Worm (Caenorhabditis elegans) whole organism, L1 larva: ENCODE results near the gene F54G2.1.
A peak's percentile ranks its signal among the peaks of the same experiment; 100 is the strongest.

Source experiments
- C16A3.4 ChIP-seq: fragments of 150-350 bp; optimal IDR thresholded peaks from 2 replicates; lab custom pipeline; 2014; ENCODE audit warnings: missing biosample characterization, missing genetic modification characterization
- aha-1 ChIP-seq: fragments of 150-350 bp; optimal IDR thresholded peaks from 2 replicates; lab custom pipeline; 2014; ENCODE audit warnings: missing biosample characterization, missing genetic modification characterization
- ama-1 ChIP-seq: fragments of 150-350 bp; optimal IDR thresholded peaks from 2 replicates; lab custom pipeline; 2014
- blmp-1 ChIP-seq: fragments of 150-350 bp; optimal IDR thresholded peaks from 2 replicates; lab custom pipeline; 2014; ENCODE audit warnings: missing biosample characterization, missing genetic modification characterization
- ceh-82 ChIP-seq, 3 experiments: fragments of 150-350 bp in 1 of 3; sonication (generic microtip) in 2 of 3; optimal IDR thresholded peaks; 2 replicates each; lab custom pipeline; 2014 to 2017; ENCODE audit warnings: missing biosample characterization in 3 of 3, missing genetic modification characterization in 3 of 3
- ceh-88 ChIP-seq: fragments of 200-800 bp; sonication (Bioruptor generic); IDR thresholded peaks from 2 replicates; pipeline ENCODE4 v1.3.6; 2022; ENCODE audit warnings: missing genetic modification characterization, missing compliant biosample characterization
- ceh-90 ChIP-seq: sonication (generic microtip); optimal IDR thresholded peaks from 2 replicates; lab custom pipeline; 2016; ENCODE audit warnings: missing genetic modification characterization, missing compliant biosample characterization
- dpl-1 ChIP-seq, 3 experiments: fragments of 150-350 bp in 2 of 3; sonication (generic microtip) in 1 of 3; optimal IDR thresholded peaks; 2 replicates each; lab custom pipeline; 2014 to 2017; ENCODE audit warnings: missing biosample characterization in 3 of 3, missing genetic modification characterization in 3 of 3, missing genetic modification reagents in 3 of 3
- dsc-1 ChIP-seq: sonication (generic microtip); optimal IDR thresholded peaks from 2 replicates; lab custom pipeline; 2016; ENCODE audit warnings: mild to moderate bottlenecking, missing genetic modification characterization, missing compliant biosample characterization
- egl-13 ChIP-seq: sonication (generic microtip); optimal IDR thresholded peaks from 2 replicates; lab custom pipeline; 2016; ENCODE audit warnings: missing genotype, missing genetic modification reagents, missing genetic modification characterization, missing compliant biosample characterization
- egl-27 ChIP-seq, 2 experiments: fragments of 150-350 bp in 1 of 2; sonication (generic microtip); optimal IDR thresholded peaks; 3 replicates each; lab custom pipeline; 2017 to 2018; ENCODE audit warnings: missing biosample characterization in 2 of 2, missing genetic modification characterization in 2 of 2, missing genetic modification reagents in 2 of 2
- elt-3 ChIP-seq, 6 experiments: fragments of 150-350 bp in 1 of 6; sonication (generic microtip); optimal IDR thresholded peaks; 2 replicates each; lab custom pipeline; 2017 to 2018; ENCODE audit warnings: missing biosample characterization in 6 of 6, missing genetic modification characterization in 6 of 6, inconsistent platforms in 1 of 6
- ets-5 ChIP-seq: fragments of 200-800 bp; sonication (Bioruptor generic); IDR thresholded peaks from 2 replicates; pipeline ENCODE4 v1.3.6; 2022; ENCODE audit warnings: missing genetic modification characterization, missing compliant biosample characterization
- fkh-4 ChIP-seq: sonication (generic microtip); optimal IDR thresholded peaks from 2 replicates; lab custom pipeline; 2016; ENCODE audit warnings: missing compliant biosample characterization, missing genetic modification characterization, borderline replicate concordance
- fkh-8 ChIP-seq: sonication (generic microtip); optimal IDR thresholded peaks from 2 replicates; lab custom pipeline; 2016; ENCODE audit warnings: mild to moderate bottlenecking, missing genetic modification characterization, missing compliant biosample characterization
- fos-1 ChIP-seq: fragments of 150-350 bp; optimal IDR thresholded peaks from 2 replicates; lab custom pipeline; 2014; ENCODE audit warnings: missing biosample characterization, missing genetic modification characterization
- grh-1 ChIP-seq: fragments of 200-800 bp; sonication (Bioruptor generic); IDR thresholded peaks from 2 replicates; pipeline ENCODE4 v1.3.6; 2022; ENCODE audit warnings: missing genetic modification reagents, missing genetic modification characterization, missing compliant biosample characterization
- hlh-17 ChIP-seq: fragments of 200-800 bp; sonication (Bioruptor generic); optimal IDR thresholded peaks from 2 replicates; lab custom pipeline; 2018; ENCODE audit warnings: missing genetic modification characterization, mild to moderate bottlenecking, missing compliant biosample characterization, moderate library complexity, borderline replicate concordance
- hlh-4 ChIP-seq: sonication (generic microtip); optimal IDR thresholded peaks from 2 replicates; lab custom pipeline; 2016; ENCODE audit warnings: mild to moderate bottlenecking, missing genetic modification characterization, missing compliant biosample characterization
- hpl-2 ChIP-seq: fragments of 150-350 bp; optimal IDR thresholded peaks from 2 replicates; lab custom pipeline; 2014; ENCODE audit warnings: missing biosample characterization, missing genetic modification reagents, missing genetic modification characterization
- irx-1 ChIP-seq: sonication (generic microtip); optimal IDR thresholded peaks from 2 replicates; lab custom pipeline; 2016; ENCODE audit warnings: missing genetic modification characterization, missing compliant biosample characterization
- lin-13 ChIP-seq: fragments of 150-350 bp; optimal IDR thresholded peaks from 2 replicates; lab custom pipeline; 2014; ENCODE audit warnings: missing biosample characterization, missing genetic modification reagents, missing genetic modification characterization
- lin-14 ChIP-seq: fragments of 200-800 bp; sonication (Bioruptor generic); optimal IDR thresholded peaks from 2 replicates; lab custom pipeline; 2018; ENCODE audit warnings: mild to moderate bottlenecking, missing genetic modification characterization, moderate library complexity, missing compliant biosample characterization
- lin-15B ChIP-seq: fragments of 150-350 bp; sonication (generic microtip); optimal IDR thresholded peaks from 3 replicates; lab custom pipeline; 2014; ENCODE audit warnings: missing biosample characterization, missing genetic modification characterization
- lin-35 ChIP-seq, 2 experiments: fragments of 150-350 bp; optimal IDR thresholded peaks; 2 replicates each; lab custom pipeline; 2014; ENCODE audit warnings: missing biosample characterization in 2 of 2, missing genetic modification characterization in 2 of 2, missing genetic modification reagents in 2 of 2
- lsy-2 ChIP-seq, 2 experiments: fragments of 150-350 bp; optimal IDR thresholded peaks; 2 replicates each; lab custom pipeline; 2014; ENCODE audit warnings: missing biosample characterization in 2 of 2, missing genetic modification characterization in 2 of 2
- mab-9 ChIP-seq: fragments of 200-800 bp; sonication (Bioruptor generic); IDR thresholded peaks from 2 replicates; pipeline ENCODE4 v1.3.6; 2022; ENCODE audit warnings: missing genetic modification reagents, missing genetic modification characterization, missing compliant biosample characterization
- mdl-1 ChIP-seq, 2 experiments: fragments of 150-350 bp; optimal IDR thresholded peaks; 2 replicates each; lab custom pipeline; 2014 to 2017; ENCODE audit warnings: missing biosample characterization in 2 of 2, missing genetic modification characterization in 2 of 2, inconsistent platforms in 1 of 2
- mep-1 ChIP-seq: fragments of 150-350 bp; optimal IDR thresholded peaks from 2 replicates; lab custom pipeline; 2014; ENCODE audit warnings: missing biosample characterization, missing genetic modification characterization
- nhr-12 ChIP-seq: sonication (generic microtip); optimal IDR thresholded peaks from 2 replicates; lab custom pipeline; 2017; ENCODE audit warnings: missing biosample characterization, missing genetic modification characterization
- nhr-20 ChIP-seq: sonication (generic microtip); optimal IDR thresholded peaks from 2 replicates; lab custom pipeline; 2016; ENCODE audit warnings: mild to moderate bottlenecking, missing genetic modification characterization, missing compliant biosample characterization
- nhr-71 ChIP-seq: sonication (generic microtip); optimal IDR thresholded peaks from 2 replicates; lab custom pipeline; 2016; ENCODE audit warnings: mild to moderate bottlenecking, missing genetic modification characterization, moderate library complexity, missing compliant biosample characterization
- nhr-77 ChIP-seq: fragments of 150-350 bp; optimal IDR thresholded peaks from 2 replicates; lab custom pipeline; 2014; ENCODE audit warnings: missing biosample characterization, missing genetic modification characterization
- nhr-84 ChIP-seq: sonication (generic microtip); optimal IDR thresholded peaks from 2 replicates; lab custom pipeline; 2017; ENCODE audit warnings: missing biosample characterization, missing genetic modification characterization
- nhr-85 ChIP-seq: sonication (generic microtip); peaks from one replicate; lab custom pipeline; 2016; ENCODE audit warnings: missing genetic modification characterization, inconsistent platforms, missing compliant biosample characterization
- pag-3 ChIP-seq: sonication (generic microtip); optimal IDR thresholded peaks from 2 replicates; lab custom pipeline; 2017; ENCODE audit warnings: missing genetic modification characterization, mild to moderate bottlenecking, missing compliant biosample characterization, antibody characterized with exemption, borderline replicate concordance; ENCODE audit not compliant: insufficient read depth
- pax-3 ChIP-seq: fragments of 200-800 bp; sonication (Bioruptor generic); optimal IDR thresholded peaks from 2 replicates; lab custom pipeline; 2018; ENCODE audit warnings: mild to moderate bottlenecking, missing genetic modification characterization, moderate library complexity, missing compliant biosample characterization
- rnt-1 ChIP-seq: sonication (generic microtip); optimal IDR thresholded peaks from 2 replicates; lab custom pipeline; 2016; ENCODE audit warnings: mild to moderate bottlenecking, missing genetic modification characterization, moderate library complexity, missing compliant biosample characterization
- snpc-4 ChIP-seq: fragments of 150-350 bp; optimal IDR thresholded peaks from 2 replicates; lab custom pipeline; 2014; ENCODE audit warnings: missing biosample characterization, missing genetic modification characterization
- snu-23 ChIP-seq: sonication (generic microtip); optimal IDR thresholded peaks from 2 replicates; lab custom pipeline; 2016; ENCODE audit warnings: missing genetic modification characterization, missing compliant biosample characterization
- sox-4 ChIP-seq: sonication (generic microtip); optimal IDR thresholded peaks from 2 replicates; lab custom pipeline; 2016; ENCODE audit warnings: missing genetic modification characterization, missing compliant biosample characterization
- swsn-7 ChIP-seq: sonication (generic microtip); optimal IDR thresholded peaks from 2 replicates; lab custom pipeline; 2016; ENCODE audit warnings: missing genetic modification characterization, missing compliant biosample characterization
- tbx-2 ChIP-seq: sonication (generic microtip); optimal IDR thresholded peaks from 2 replicates; lab custom pipeline; 2016; ENCODE audit warnings: missing genetic modification characterization, missing compliant biosample characterization
- unc-30 ChIP-seq: sonication (generic microtip); optimal IDR thresholded peaks from 2 replicates; lab custom pipeline; 2017; ENCODE audit warnings: missing biosample characterization, missing genetic modification characterization
- unc-86 ChIP-seq: sonication (generic microtip); optimal IDR thresholded peaks from 2 replicates; lab custom pipeline; 2016; ENCODE audit warnings: missing genetic modification characterization, missing compliant biosample characterization
- unc-98 ChIP-seq: fragments of 200-800 bp; sonication (Bioruptor generic); IDR thresholded peaks from 2 replicates; pipeline ENCODE4 v1.3.6; 2022; ENCODE audit warnings: missing genetic modification characterization, missing compliant biosample characterization
- xbp-1 ChIP-seq: sonication (generic microtip); optimal IDR thresholded peaks from 2 replicates; lab custom pipeline; 2016; ENCODE audit warnings: missing genetic modification characterization, missing compliant biosample characterization
- ztf-11 ChIP-seq, 2 experiments: sonication (generic microtip); optimal IDR thresholded peaks; 2 replicates each; lab custom pipeline; 2016 to 2017; ENCODE audit warnings: missing genetic modification characterization in 2 of 2, missing biosample characterization in 1 of 2, missing compliant biosample characterization in 1 of 2

Gene F54G2.1

DNA sequence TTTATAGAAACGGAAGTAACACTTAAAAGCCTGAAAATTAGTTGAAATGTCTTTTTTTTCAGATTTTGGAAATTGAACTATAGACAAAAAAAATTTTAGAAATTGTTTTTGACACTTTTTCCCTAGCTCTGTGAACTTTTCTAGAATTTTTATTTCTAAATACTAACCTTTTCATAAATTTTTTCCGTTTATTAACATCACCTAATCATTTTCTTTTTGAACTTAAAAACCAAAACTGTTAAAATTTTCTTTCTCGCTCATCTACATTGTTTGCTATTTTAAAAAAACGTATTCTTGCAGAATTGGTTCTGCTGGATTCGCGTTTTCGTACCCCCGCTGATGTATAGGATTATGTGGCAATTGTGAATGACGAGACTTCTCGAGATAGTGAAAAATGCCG, 70.5 kb downstream of the F54G2.1 start, which contains the start of the genes nhr-40 and T03G6.7:
Gene nhr-40, plus strand, starts transcription at position 301 of the 400 bp plus-strand sequence.
Gene T03G6.7, plus strand, starts transcription at position 337 of the 400 bp plus-strand sequence.
- TF ChIP-seq ceh-88 (no peak), tbx-2 (tag; lab: Kevin White, UChicago) (no peak), rnt-1 (tag; lab: Kevin White, UChicago) (no peak), swsn-7 (tag; lab: Kevin White, UChicago) (no peak), ets-5 (GFP tag; lab: Robert Waterston, UW) (no peak), egl-13 (no peak), fkh-4 (no peak), unc-30 (tag; lab: Kevin White, UChicago) (no peak), ama-1 (no peak), sox-4 (tag; lab: Kevin White, UChicago) (no peak), dpl-1 (GFP tag; optimal IDR thresholded peaks at IDR 0.05; lab: Kevin White, UChicago) (no peak), lin-15B (tag; lab: Kevin White, UChicago) (no peak), irx-1 (tag; lab: Kevin White, UChicago) (no peak)

DNA sequence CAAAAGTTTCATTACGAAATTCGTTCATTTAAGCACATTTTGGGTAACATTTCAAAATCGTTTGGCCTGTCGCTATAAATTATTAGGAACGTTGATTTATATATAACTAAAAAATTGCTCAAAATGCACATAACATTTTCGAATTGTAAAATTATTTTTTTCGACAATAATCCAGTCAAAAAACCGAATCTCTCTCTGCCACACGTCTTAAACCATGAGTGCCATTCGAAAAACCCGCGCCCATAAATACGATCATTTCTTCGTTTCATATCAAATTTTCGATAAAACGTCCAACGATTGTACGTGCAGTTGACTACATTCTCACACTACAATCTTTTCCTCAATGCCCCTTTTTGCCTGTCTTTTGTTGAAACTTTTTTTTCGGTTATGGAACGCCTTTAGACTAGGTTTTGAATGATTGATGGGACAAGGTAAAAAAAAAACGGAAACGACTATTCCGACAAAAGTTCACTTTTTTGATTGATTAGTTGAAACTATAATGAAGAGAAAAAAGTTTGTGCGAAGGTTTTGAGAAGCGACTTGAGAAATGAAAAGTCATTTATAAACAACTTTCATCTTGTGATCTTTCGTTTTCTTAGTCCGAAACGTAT, 71.4 kb downstream of the F54G2.1 start:
- TF ChIP-seq ceh-90 (tag; lab: Kevin White, UChicago), result no peak
- no peak for TF ChIP-seq hlh-4
- TF ChIP-seq lsy-2 (tag; optimal IDR thresholded peaks at IDR 0.05; lab: Kevin White, UChicago), result peak in 1 of 2 experiments; percentile 11
- peak in 1 of 2 experiments; percentile 4 for TF ChIP-seq mdl-1 (tag; optimal IDR thresholded peaks at IDR 0.05; lab: Kevin White, UChicago)
- TF ChIP-seq lin-35 (GFP tag; optimal IDR thresholded peaks at IDR 0.05; lab: Kevin White, UChicago), result peak in 1 of 2 experiments; percentile 7
- no peak for TF ChIP-seq mep-1 (tag; lab: Kevin White, UChicago)
- no peak for TF ChIP-seq dsc-1 (tag; lab: Kevin White, UChicago)
- TF ChIP-seq fkh-8 (tag; lab: Kevin White, UChicago), result no peak
- no peak for TF ChIP-seq ceh-82 (tag; optimal IDR thresholded peaks at IDR 0.05; lab: Kevin White, UChicago)
- TF ChIP-seq mab-9, result no peak
- no peak for TF ChIP-seq snpc-4 (tag; lab: Kevin White, UChicago)
- TF ChIP-seq lin-14 (GFP tag; lab: Kevin White, UChicago), result peak; percentile 35
- no peak for TF ChIP-seq lin-15B (tag; lab: Kevin White, UChicago)
- peak in 1 of 6 experiments; percentile 34 for TF ChIP-seq elt-3 (tag; optimal IDR thresholded peaks at IDR 0.05; lab: Kevin White, UChicago)
- no peak for TF ChIP-seq nhr-12
- TF ChIP-seq unc-98 (GFP tag; lab: Robert Waterston, UW), result no peak
- no peak for TF ChIP-seq snu-23 (GFP tag; lab: Kevin White, UChicago)
- no peak for TF ChIP-seq irx-1 (tag; lab: Kevin White, UChicago)
- peak; percentile 8 for TF ChIP-seq pag-3
- TF ChIP-seq blmp-1, result peak; percentile 60
- no peak for TF ChIP-seq unc-86
- no peak for TF ChIP-seq hpl-2 (GFP tag; lab: Kevin White, UChicago)
- no peak for TF ChIP-seq unc-30 (tag; lab: Kevin White, UChicago)
- TF ChIP-seq fos-1 (tag; lab: Kevin White, UChicago), result no peak
- no peak for TF ChIP-seq hlh-17 (GFP tag; lab: Kevin White, UChicago)
- no peak for TF ChIP-seq egl-27 (tag; optimal IDR thresholded peaks at IDR 0.05; lab: Kevin White, UChicago)
- TF ChIP-seq grh-1 (GFP tag; lab: Robert Waterston, UW), result no peak
- TF ChIP-seq nhr-20 (tag; lab: Kevin White, UChicago), result peak; percentile 39
- no peak for TF ChIP-seq egl-13

DNA sequence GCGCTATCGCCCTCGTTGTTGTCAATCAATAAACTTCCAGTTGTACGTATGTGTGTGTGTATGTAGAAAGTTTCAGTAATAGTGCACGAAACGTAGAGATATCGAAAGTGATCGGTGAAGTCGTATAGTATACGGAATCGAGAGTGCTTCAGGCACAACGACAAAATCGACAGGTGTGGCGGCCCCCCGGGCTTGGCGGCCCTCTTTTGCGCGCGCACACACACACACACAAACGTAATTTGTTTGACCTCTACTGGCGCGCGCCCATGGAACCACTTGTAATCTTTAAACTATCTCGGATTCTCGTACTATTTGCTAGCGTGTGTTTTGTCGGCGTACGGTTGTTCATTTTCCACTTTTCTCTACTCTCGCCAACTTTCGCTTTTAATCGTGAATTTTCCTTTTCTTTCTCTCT, 72.6 kb downstream of the F54G2.1 start:
- TF ChIP-seq nhr-85 (peak; percentile 96), nhr-77 (tag; lab: Kevin White, UChicago) (peak; percentile 81), dpl-1 (GFP tag; optimal IDR thresholded peaks at IDR 0.05; lab: Kevin White, UChicago) (peak; percentile 30 to 42 (median 38)), ztf-11 (tag; optimal IDR thresholded peaks at IDR 0.05; lab: Kevin White, UChicago) (no peak), aha-1 (tag; lab: Kevin White, UChicago) (no peak), blmp-1 (peak; percentile 97), nhr-84 (peak; percentile 8), nhr-71 (tag; lab: Kevin White, UChicago) (peak; percentile 85), xbp-1 (tag; lab: Kevin White, UChicago) (peak; percentile 49), lsy-2 (tag; optimal IDR thresholded peaks at IDR 0.05; lab: Kevin White, UChicago) (peak; percentile 28 to 55), lin-14 (GFP tag; lab: Kevin White, UChicago) (peak; percentile 93), tbx-2 (tag; lab: Kevin White, UChicago) (peak; percentile 76), C16A3.4 (peak; percentile 48), irx-1 (tag; lab: Kevin White, UChicago) (peak; percentile 47), elt-3 (tag; optimal IDR thresholded peaks at IDR 0.05; lab: Kevin White, UChicago) (peak in 2 of 6 experiments; percentile 44), nhr-20 (tag; lab: Kevin White, UChicago) (peak; percentile 88), pax-3 (no peak), fkh-4 (no peak), lin-13 (GFP tag; lab: Kevin White, UChicago) (peak; percentile 14), swsn-7 (tag; lab: Kevin White, UChicago) (peak; percentile 73)
